Worm (Caenorhabditis elegans): ENCODE data around the gene mtpn-1.

mtpn-1 gene

DNA sequence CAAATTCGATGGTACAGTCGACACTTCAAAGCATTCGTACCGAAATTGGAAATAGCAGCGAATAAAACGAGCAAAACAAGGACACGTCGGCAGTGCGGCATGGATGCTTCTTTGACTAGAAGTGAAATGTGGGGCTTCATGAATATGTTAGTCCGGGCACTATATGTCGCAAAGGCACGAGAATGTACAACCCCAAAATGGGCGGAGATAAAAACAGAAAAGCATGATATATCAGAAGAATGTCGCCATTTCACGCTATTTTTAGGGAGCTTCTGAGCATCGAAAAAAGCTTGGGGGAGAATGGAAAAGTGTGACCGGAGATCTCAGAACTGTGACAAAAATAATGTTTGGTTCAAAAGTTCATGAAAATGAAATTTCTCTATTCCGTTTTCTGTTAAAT, 36.0 kb downstream of the mtpn-1 start, which contains the start of gene T07D1.3:
TSS of gene T07D1.3 (minus strand) at position 101 of the 400 bp plus-strand sequence.
- TF ChIP-seq unc-62 (GFP tag; optimal IDR thresholded peaks at IDR 0.05), result no peak

- TF ChIP-seq unc-62 (GFP tag; optimal IDR thresholded peaks at IDR 0.05), result no peak
Measured at ce11 chrX:2446185-2446584, 38.9 kb downstream of the mtpn-1 start.

ce11 chrX:2447214-2447613, 39.9 kb downstream of the mtpn-1 start:
- no peak for TF ChIP-seq unc-62 (GFP tag; optimal IDR thresholded peaks at IDR 0.05)

- no peak for TF ChIP-seq unc-62 (GFP tag; optimal IDR thresholded peaks at IDR 0.05)
Measured at ce11 chrX:2450994-2451393, 43.7 kb downstream of the mtpn-1 start.

DNA sequence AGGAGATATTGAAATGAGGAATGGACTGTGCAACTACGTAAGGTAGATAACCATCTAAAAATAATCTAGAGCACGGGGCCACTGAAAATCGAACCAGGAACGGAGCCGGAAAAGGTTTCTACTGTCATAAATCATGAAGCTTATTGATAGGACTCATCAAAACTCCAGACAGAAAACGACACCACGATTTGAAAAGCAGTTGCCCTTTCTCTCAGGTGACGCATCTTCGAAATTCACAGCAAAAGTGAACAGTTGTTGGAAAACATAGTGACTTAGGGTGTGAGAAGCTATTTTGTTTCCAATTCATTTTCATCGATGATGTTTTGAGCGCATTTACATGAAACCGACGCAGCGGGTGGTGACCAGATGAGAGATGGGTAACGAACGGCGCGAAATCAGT, 45.0 kb downstream of the mtpn-1 start:
- no peak for TF ChIP-seq unc-62 (GFP tag; optimal IDR thresholded peaks at IDR 0.05)

DNA sequence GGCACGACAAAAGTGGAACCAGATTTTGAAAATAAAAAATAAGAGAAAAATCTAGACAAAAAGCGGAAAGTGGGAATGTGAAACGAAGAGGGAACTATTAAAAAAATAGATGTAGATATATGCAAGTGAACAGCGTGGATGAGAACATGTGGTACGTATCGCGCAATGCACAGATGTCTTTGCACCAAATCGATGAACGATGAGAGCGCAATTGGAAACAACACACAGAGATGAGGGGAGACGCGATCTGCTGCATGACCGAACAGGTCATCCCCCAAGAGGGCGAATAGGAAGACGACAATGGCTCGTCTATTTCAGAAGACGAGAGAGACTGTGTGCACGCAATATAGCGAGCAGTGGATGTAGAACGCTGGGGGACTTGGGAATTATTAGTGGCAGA, 45.4 kb downstream of the mtpn-1 start:
- TF ChIP-seq unc-62 (GFP tag; optimal IDR thresholded peaks at IDR 0.05), result no peak

- no peak for TF ChIP-seq unc-62 (GFP tag; optimal IDR thresholded peaks at IDR 0.05)
Measured at ce11 chrX:2454914-2455313, 47.6 kb downstream of the mtpn-1 start.

DNA sequence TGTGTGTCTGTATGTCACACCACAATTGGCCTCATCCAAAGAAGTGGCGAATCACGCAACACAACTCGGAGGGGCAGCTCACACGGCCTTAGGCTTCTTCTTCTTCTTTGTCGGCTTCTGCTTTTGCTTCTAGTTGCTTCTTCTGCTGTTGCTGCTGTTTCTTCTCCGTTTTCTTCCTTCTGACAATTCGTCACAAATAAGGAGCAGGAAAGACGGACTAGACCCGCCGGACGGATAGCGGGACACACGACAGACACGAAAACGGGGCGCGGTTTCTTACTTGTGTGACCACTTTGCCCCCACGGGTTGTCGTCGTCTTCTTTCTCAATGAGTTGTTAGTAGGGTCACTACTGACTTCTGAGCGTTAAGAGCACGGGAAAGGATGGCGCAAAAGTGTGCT, 48.9 kb downstream of the mtpn-1 start:
- no peak for TF ChIP-seq unc-62 (GFP tag; optimal IDR thresholded peaks at IDR 0.05)

DNA sequence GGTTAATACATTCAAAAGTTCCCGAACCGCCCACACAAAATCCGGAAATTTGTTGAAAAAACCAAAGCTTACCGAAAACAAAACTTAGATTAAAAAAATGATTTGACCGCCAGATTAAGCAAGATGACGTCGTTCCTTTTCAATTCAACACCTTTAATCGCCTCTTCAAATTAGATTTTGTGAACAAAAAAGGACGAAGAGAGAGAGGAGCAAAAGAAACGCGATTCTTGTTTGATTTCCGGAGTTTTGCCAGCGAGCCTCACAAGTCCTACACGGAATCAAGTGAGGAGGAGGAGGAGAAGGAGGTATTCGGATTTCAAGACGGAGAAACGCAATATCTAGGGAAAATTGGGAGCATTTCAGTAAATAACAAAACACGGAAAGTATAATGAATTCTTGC, 50.2 kb downstream of the mtpn-1 start:
- TF ChIP-seq unc-62 (GFP tag; optimal IDR thresholded peaks at IDR 0.05), result no peak
